Worm (Caenorhabditis elegans) whole organism, young adult: ENCODE data around the gene fbxa-42.

Experiments
- B0261.1 ChIP-seq: sonication (generic microtip); optimal IDR thresholded peaks from 2 replicates; lab custom pipeline; 2016; ENCODE audit warnings: mild to moderate bottlenecking, missing genetic modification characterization, moderate library complexity, missing compliant biosample characterization
- C17E4.6 ChIP-seq: fragments of 200-800 bp; sonication (Bioruptor generic); IDR thresholded peaks from 2 replicates; pipeline ENCODE4 v1.3.6; 2022; ENCODE audit warnings: missing genetic modification reagents, missing genetic modification characterization, missing compliant biosample characterization
- ama-1 ChIP-seq, 3 experiments: fragments of 150-350 bp in 1 of 3; sonication (generic microtip) in 2 of 3; optimal IDR thresholded peaks; 2 replicates each; lab custom pipeline; 2014 to 2018; ENCODE audit warnings: missing biosample characterization in 2 of 3, missing genetic modification characterization in 2 of 3, missing genetic modification reagents in 2 of 3
- ceh-100 ChIP-seq: fragments of 200-800 bp; sonication (Bioruptor generic); IDR thresholded peaks from 2 replicates; pipeline ENCODE4 v1.3.6; 2022; ENCODE audit warnings: missing genetic modification reagents, missing genetic modification characterization, missing compliant biosample characterization
- mes-4 ChIP-seq: sonication (generic microtip); optimal IDR thresholded peaks from 2 replicates; lab custom pipeline; 2016; ENCODE audit warnings: missing genotype, missing genetic modification characterization, missing compliant biosample characterization
- pha-4 ChIP-seq: fragments of 150-350 bp; sonication (generic microtip); optimal IDR thresholded peaks from 2 replicates; lab custom pipeline; 2014; ENCODE audit warnings: missing biosample characterization, missing genetic modification reagents, missing genetic modification characterization
- sptf-2 ChIP-seq: fragments of 200-800 bp; sonication (Bioruptor generic); optimal IDR thresholded peaks from 2 replicates; lab custom pipeline; 2018; ENCODE audit warnings: mild to moderate bottlenecking, missing genetic modification characterization, missing compliant biosample characterization

ce11 chrIII:2258863-2259262, 2.4 kb downstream of the fbxa-42 start, which contains the start of gene fbxa-43:
- TF ChIP-seq ama-1 (optimal IDR thresholded peaks at IDR 0.05; lab: Kevin White, UChicago) (no peak), ama-1 (GFP tag; optimal IDR thresholded peaks at IDR 0.05; lab: Kevin White, UChicago) (no peak), pha-4 (tag; lab: Kevin White, UChicago) (no peak), sptf-2 (GFP tag; lab: Kevin White, UChicago) (no peak), mes-4 (tag; lab: Kevin White, UChicago) (no peak), ceh-100 (no peak), C17E4.6 (GFP tag; lab: Robert Waterston, UW) (no peak), B0261.1 (tag; lab: Kevin White, UChicago) (no peak)
